Fruit fly (Drosophila melanogaster): ENCODE results near the gene CG7573.
A peak's percentile ranks its signal among the peaks of the same experiment; 100 is the strongest.

The CG7573 gene

DNA sequence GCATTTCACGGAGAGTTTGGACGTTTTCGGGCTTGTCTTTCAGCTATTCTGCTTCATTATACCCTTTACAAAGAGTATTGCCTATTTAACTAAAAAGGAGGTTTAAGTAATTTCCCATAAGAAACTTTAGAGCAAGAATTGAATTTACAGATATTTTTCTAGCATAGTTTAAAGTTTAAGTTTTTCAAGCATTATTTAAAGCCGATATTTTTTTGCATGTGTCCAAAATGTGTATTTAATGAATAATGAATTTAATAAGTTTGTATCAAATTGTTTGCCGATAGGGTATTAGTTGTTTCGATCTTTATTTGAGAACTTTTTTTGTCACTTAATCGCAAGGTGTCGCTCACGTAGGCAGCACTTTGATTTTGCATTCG, 14.8 kb upstream of the CG7573 start:
- TF ChIP-seq CG9948 (tag; optimal IDR thresholded peaks at IDR 0.05) = peak; percentile 82
- no peak for TF ChIP-seq Ets98B (GFP tag; IDR thresholded peaks at IDR 0.05)
- no peak for TF ChIP-seq fd96Ca (GFP tag; IDR thresholded peaks at IDR 0.05)
- peak; percentile 81 for TF ChIP-seq Snoo (tag; optimal IDR thresholded peaks at IDR 0.05)
- TF ChIP-seq CG10348 (GFP tag; IDR thresholded peaks at IDR 0.05) = no peak
- peak; percentile 86 for TF ChIP-seq CG14655 (GFP tag; optimal IDR thresholded peaks at IDR 0.05)
- peak; percentile 42 for TF ChIP-seq CG34367 (tag; optimal IDR thresholded peaks at IDR 0.05)
- TF ChIP-seq CG32121 (GFP tag; IDR thresholded peaks at IDR 0.05) = peak; percentile 62
- no peak; the same call in 1 of the 2 replicates for TF ChIP-seq CG12605 (GFP tag; IDR thresholded peaks at IDR 0.05)
- peak; percentile 87 for TF ChIP-seq CG8159 (tag; optimal IDR thresholded peaks at IDR 0.05)
- no peak for TF ChIP-seq EcR (GFP tag; optimal IDR thresholded peaks at IDR 0.05)
- TF ChIP-seq D1 (tag; optimal IDR thresholded peaks at IDR 0.05) = peak; percentile 61
- peak; percentile 92 for TF ChIP-seq CG8301 (tag; optimal IDR thresholded peaks at IDR 0.05)
- peak; percentile 60 for TF ChIP-seq CG15710 (tag; optimal IDR thresholded peaks at IDR 0.05)
- TF ChIP-seq Pif1B (GFP tag; optimal IDR thresholded peaks at IDR 0.05) = peak; percentile 71
- no peak for TF ChIP-seq CG13204 (GFP tag; optimal IDR thresholded peaks at IDR 0.05)
- TF ChIP-seq CG4496 (GFP tag; IDR thresholded peaks at IDR 0.05) = peak; percentile 78
- TF ChIP-seq Pif1A (GFP tag; optimal IDR thresholded peaks at IDR 0.05) = peak; percentile 76
- TF ChIP-seq rn (GFP tag; IDR thresholded peaks at IDR 0.05) = 0 out of 2 replicates have a peak, but pooled peaks have one; percentile 29
- TF ChIP-seq gl (tag; optimal IDR thresholded peaks at IDR 0.05) = peak; percentile 22
- TF ChIP-seq CG17806 (tag; optimal IDR thresholded peaks at IDR 0.05) = peak; percentile 80

DNA sequence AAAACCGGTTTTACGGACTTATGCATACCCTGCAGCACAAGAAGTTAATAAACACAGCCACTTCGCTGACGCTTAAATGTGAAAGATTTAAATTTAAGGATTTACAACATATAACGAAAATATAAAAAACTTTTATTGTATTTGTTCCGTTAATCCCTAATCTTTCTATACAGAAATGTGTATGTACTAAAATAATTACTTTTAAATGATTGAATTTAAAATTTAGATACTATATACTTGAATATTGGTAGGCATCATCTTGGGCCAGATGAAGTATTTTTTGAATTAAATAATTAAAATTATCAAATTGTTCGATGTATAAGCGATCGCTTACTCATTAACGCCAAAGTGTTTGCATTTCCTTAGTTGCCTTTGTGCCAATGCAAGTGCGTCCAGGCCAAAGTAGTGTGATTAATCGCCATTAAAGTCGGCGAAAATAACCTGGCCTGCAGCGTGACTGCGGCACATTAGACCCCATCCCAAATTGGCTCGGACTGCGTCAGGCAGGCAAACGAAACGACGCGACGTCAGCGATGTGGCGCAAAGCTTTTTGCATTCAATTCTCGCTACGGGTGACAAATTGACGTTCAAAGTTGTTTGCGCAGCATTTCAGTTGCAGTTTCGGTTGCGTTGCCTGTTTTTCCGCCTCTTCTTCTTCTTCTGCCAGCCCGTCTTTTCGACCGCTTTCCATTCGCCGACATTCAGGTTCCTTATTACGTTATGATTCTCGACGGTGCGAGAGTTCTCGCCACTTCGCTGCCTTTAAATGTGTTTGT, 13.8 kb upstream of the CG7573 start:
- TF ChIP-seq EcR (GFP tag; optimal IDR thresholded peaks at IDR 0.05) = no peak
- no peak for TF ChIP-seq Ets98B (GFP tag; IDR thresholded peaks at IDR 0.05)
- TF ChIP-seq CG8301 (tag; optimal IDR thresholded peaks at IDR 0.05) = peak; percentile 73
- TF ChIP-seq rn (GFP tag; IDR thresholded peaks at IDR 0.05) = no peak
- no peak for TF ChIP-seq CG13204 (GFP tag; optimal IDR thresholded peaks at IDR 0.05)
- no peak for TF ChIP-seq D1 (tag; optimal IDR thresholded peaks at IDR 0.05)
- peak; percentile 31 for TF ChIP-seq CG15710 (tag; optimal IDR thresholded peaks at IDR 0.05)
- peak; percentile 48 for TF ChIP-seq Pif1A (GFP tag; optimal IDR thresholded peaks at IDR 0.05)
- TF ChIP-seq Snoo (tag; optimal IDR thresholded peaks at IDR 0.05) = peak; percentile 70
- no peak for TF ChIP-seq CG12605 (GFP tag; IDR thresholded peaks at IDR 0.05)
- TF ChIP-seq CG17806 (tag; optimal IDR thresholded peaks at IDR 0.05) = peak; percentile 24
- TF ChIP-seq CG32121 (GFP tag; IDR thresholded peaks at IDR 0.05) = no peak; the same call in 1 of the 2 replicates
- no peak for TF ChIP-seq CG4496 (GFP tag; IDR thresholded peaks at IDR 0.05)
- no peak for TF ChIP-seq gl (tag; optimal IDR thresholded peaks at IDR 0.05)
- TF ChIP-seq CG8159 (tag; optimal IDR thresholded peaks at IDR 0.05) = peak; percentile 65
- TF ChIP-seq CG10348 (GFP tag; IDR thresholded peaks at IDR 0.05) = no peak
- peak; percentile 4 for TF ChIP-seq CG34367 (tag; optimal IDR thresholded peaks at IDR 0.05)
- TF ChIP-seq fd96Ca (GFP tag; IDR thresholded peaks at IDR 0.05) = peak; percentile 47; the same call in 1 of the 3 replicates
- peak; percentile 82 for TF ChIP-seq CG14655 (GFP tag; optimal IDR thresholded peaks at IDR 0.05)
- peak; percentile 37 for TF ChIP-seq CG9948 (tag; optimal IDR thresholded peaks at IDR 0.05)
- no peak for TF ChIP-seq Pif1B (GFP tag; optimal IDR thresholded peaks at IDR 0.05)

DNA sequence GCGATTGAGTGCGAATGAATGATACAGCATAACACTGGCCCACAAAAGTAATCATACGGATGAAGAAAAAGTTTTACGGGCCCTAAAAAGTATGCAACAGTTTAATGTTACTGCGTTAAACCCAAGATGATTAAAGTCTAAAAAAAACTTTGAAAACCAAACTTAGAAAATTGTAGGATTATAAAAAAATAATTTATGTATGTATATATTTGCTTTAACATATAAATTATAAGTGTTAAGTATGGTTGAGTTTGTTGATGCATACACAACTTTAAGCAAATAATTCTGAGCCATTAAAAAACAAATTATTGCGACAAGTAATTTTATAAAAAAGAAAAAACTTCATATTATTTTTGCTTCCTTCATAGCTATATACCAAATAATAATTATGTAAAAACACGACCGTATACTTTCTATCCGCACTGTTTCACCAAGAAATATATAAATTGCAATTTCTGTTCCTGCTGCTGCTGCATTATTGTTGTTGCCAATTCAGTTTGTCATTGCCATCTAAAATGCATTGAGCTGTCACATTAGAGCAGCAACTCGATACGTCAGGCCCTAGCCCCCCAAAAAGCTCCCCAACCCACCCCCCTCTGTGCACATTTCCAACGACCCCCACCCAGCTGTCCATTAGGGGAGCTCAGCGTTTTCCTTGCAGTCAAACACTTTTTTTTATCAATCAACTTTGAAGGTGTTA, 13.0 kb upstream of the CG7573 start:
- TF ChIP-seq CG9948 (tag; optimal IDR thresholded peaks at IDR 0.05) (peak; percentile 82), CG8159 (tag; optimal IDR thresholded peaks at IDR 0.05) (peak; percentile 91), gl (tag; optimal IDR thresholded peaks at IDR 0.05) (peak; percentile 16), CG32121 (GFP tag; IDR thresholded peaks at IDR 0.05) (no peak), CG8301 (tag; optimal IDR thresholded peaks at IDR 0.05) (peak; percentile 70), CG4496 (GFP tag; IDR thresholded peaks at IDR 0.05) (peak; percentile 50; the same call in 1 of the 3 replicates), CG12605 (GFP tag; IDR thresholded peaks at IDR 0.05) (no peak; the same call in 1 of the 2 replicates), Pif1A (GFP tag; optimal IDR thresholded peaks at IDR 0.05) (peak; percentile 32), Pif1B (GFP tag; optimal IDR thresholded peaks at IDR 0.05) (peak; percentile 43), CG14655 (GFP tag; optimal IDR thresholded peaks at IDR 0.05) (peak; percentile 93), CG13204 (GFP tag; optimal IDR thresholded peaks at IDR 0.05) (no peak), CG17806 (tag; optimal IDR thresholded peaks at IDR 0.05) (peak; percentile 73), EcR (GFP tag; optimal IDR thresholded peaks at IDR 0.05) (no peak), rn (GFP tag; IDR thresholded peaks at IDR 0.05) (no peak), CG34367 (tag; optimal IDR thresholded peaks at IDR 0.05) (no peak), Ets98B (GFP tag; IDR thresholded peaks at IDR 0.05) (no peak; the same call in 1 of the 2 replicates), D1 (tag; optimal IDR thresholded peaks at IDR 0.05) (peak; percentile 79), CG10348 (GFP tag; IDR thresholded peaks at IDR 0.05) (no peak), CG15710 (tag; optimal IDR thresholded peaks at IDR 0.05) (peak; percentile 71), Snoo (tag; optimal IDR thresholded peaks at IDR 0.05) (no peak), fd96Ca (GFP tag; IDR thresholded peaks at IDR 0.05) (no peak)

DNA sequence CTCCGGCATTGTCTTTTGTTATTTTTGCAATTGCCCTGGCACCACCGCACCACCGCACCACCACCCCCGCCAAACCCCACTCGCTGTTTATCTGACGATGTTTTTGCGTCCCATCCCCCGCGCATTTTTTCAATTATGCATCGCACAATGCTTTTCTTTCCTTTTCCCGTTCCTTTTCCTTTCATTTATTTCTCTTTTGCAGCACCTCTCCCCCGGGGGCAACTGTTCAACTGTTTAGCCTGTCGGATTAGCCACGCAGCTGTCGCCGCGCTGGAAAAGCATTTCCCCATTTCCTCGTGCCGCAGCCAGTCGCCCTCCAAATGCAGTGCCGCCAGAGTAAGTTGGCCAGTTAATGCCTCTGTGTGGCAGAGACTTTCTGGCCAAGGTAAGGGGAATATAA, 12.3 kb upstream of the CG7573 start:
- no peak for TF ChIP-seq CG34367 (tag; optimal IDR thresholded peaks at IDR 0.05)
- TF ChIP-seq CG4496 (GFP tag; IDR thresholded peaks at IDR 0.05) = peak; percentile 59; the same call in 1 of the 3 replicates
- no peak for TF ChIP-seq EcR (GFP tag; optimal IDR thresholded peaks at IDR 0.05)
- TF ChIP-seq Ets98B (GFP tag; IDR thresholded peaks at IDR 0.05) = peak; percentile 18

- no peak for TF ChIP-seq fd96Ca (GFP tag; IDR thresholded peaks at IDR 0.05)
- no peak for TF ChIP-seq CG15710 (tag; optimal IDR thresholded peaks at IDR 0.05)
- no peak for TF ChIP-seq CG8301 (tag; optimal IDR thresholded peaks at IDR 0.05)
- peak; percentile 7 for TF ChIP-seq CG8159 (tag; optimal IDR thresholded peaks at IDR 0.05)
These were observed 8.6 kb upstream of the CG7573 start for dm6 chr3L:11302906-11303305.
